Fruit fly (Drosophila melanogaster): ENCODE data around the gene CG32655.
A peak's percentile ranks its signal among the peaks of the same experiment; 100 is the strongest.

Gene CG32655

DNA sequence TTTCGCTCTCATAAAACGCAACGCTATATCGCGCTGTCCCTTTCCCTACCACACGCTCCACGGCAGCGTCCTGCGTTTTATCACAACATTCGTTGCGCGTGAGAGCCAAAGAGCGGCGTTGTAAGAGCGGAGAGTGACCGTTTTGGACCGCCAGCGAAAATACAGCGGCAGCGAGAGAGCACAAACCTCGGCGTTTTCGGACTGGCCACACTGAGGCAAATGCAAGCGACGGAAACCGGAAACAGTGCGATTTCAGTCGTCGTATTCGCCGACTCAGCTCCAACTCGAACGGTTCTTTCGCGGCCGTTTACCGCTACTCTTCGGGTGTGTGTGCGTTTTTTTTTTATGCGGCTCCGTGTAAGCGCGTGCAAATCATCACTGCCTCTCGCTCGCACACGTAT lies 32.1 kb downstream of the CG32655 start (continued):
- TF ChIP-seq CrebB (tag; optimal IDR thresholded peaks at IDR 0.05) (peak; percentile 72), rib (GFP tag; IDR thresholded peaks at IDR 0.05) (peak; percentile 88), grau (tag; optimal IDR thresholded peaks at IDR 0.05) (peak; percentile 36), Hr3 (GFP tag; optimal IDR thresholded peaks at IDR 0.05) (peak; percentile 8), CG3838 (GFP tag; optimal IDR thresholded peaks at IDR 0.05) (no peak), vnd (GFP tag; IDR thresholded peaks at IDR 0.05; ENCODE audit: partially characterized antibody) (no peak), Doc3 (GFP tag; IDR thresholded peaks at IDR 0.05; ENCODE audit: partially characterized antibody) (no peak; the same call in 2 of the 3 replicates), pum (GFP tag; optimal IDR thresholded peaks at IDR 0.05) (peak; percentile 35), CG2199 (GFP tag; IDR thresholded peaks at IDR 0.05) (peak; percentile 78; the same call in 2 of the 3 replicates), CG14667 (GFP tag; IDR thresholded peaks at IDR 0.05) (no peak; the same call in 1 of the 2 replicates), Mrtf (GFP tag; IDR thresholded peaks at IDR 0.05) (0 out of 3 replicates have a peak, but pooled peaks have one; percentile 28), CG10959 (GFP tag; IDR thresholded peaks at IDR 0.05) (0 out of 2 replicates have a peak, but pooled peaks have one; percentile 50), CG6683 (GFP tag; optimal IDR thresholded peaks at IDR 0.05) (peak; percentile 61), D19B (GFP tag; optimal IDR thresholded peaks at IDR 0.05) (peak; percentile 24), grn (GFP tag; optimal IDR thresholded peaks at IDR 0.05) (peak; percentile 24), BEAF-32 (GFP tag; optimal IDR thresholded peaks at IDR 0.05) (peak; percentile 11), CG13894 (tag; optimal IDR thresholded peaks at IDR 0.05) (peak; percentile 75), row (GFP tag; IDR thresholded peaks at IDR 0.05) (peak; percentile 20; the same call in 1 of the 3 replicates), Dip2 (GFP tag; IDR thresholded peaks at IDR 0.05) (no peak), CG4707 (GFP tag; optimal IDR thresholded peaks at IDR 0.05) (peak; percentile 28), CG32532 (GFP tag; IDR thresholded peaks at IDR 0.05) (peak; percentile 77; the same call in 1 of the 2 replicates), run (tag; optimal IDR thresholded peaks at IDR 0.05) (peak; percentile 46), CG2678 (tag; optimal IDR thresholded peaks at IDR 0.05) (peak; percentile 56), BtbVII (GFP tag; optimal IDR thresholded peaks at IDR 0.05) (peak; percentile 86), CG4424 (GFP tag; optimal IDR thresholded peaks at IDR 0.05) (peak; percentile 66), CG30431 (GFP tag; optimal IDR thresholded peaks at IDR 0.05) (no peak), CG18619 (GFP tag; optimal IDR thresholded peaks at IDR 0.05) (peak; percentile 70), fd96Cb (tag; optimal IDR thresholded peaks at IDR 0.05) (peak; percentile 8), pb (GFP tag; optimal IDR thresholded peaks at IDR 0.05) (peak; percentile 85), sima (GFP tag; optimal IDR thresholded peaks at IDR 0.05) (no peak), tap (tag; optimal IDR thresholded peaks at IDR 0.05) (no peak), CG11398 (GFP tag; optimal IDR thresholded peaks at IDR 0.05) (peak; percentile 77), CG12769 (tag; optimal IDR thresholded peaks at IDR 0.05) (peak; percentile 48), CG13287 (GFP tag; IDR thresholded peaks at IDR 0.05; ENCODE audit: partially characterized antibody) (peak; percentile 60; the same call in 1 of the 2 replicates), cwo (GFP tag; optimal IDR thresholded peaks at IDR 0.05) (peak; percentile 29), fd102C (GFP tag; optimal IDR thresholded peaks at IDR 0.05) (peak; percentile 68), Dad (GFP tag; optimal IDR thresholded peaks at IDR 0.05) (peak; percentile 50), amos (GFP tag; IDR thresholded peaks at IDR 0.05; ENCODE audit: partially characterized antibody) (peak; percentile 36; the same call in 1 of the 2 replicates), CG6654 (GFP tag; optimal IDR thresholded peaks at IDR 0.05) (peak; percentile 41), exex (tag; optimal IDR thresholded peaks at IDR 0.05) (no peak), CG11093 (GFP tag; IDR thresholded peaks at IDR 0.05) (no peak), seq (GFP tag; IDR thresholded peaks at IDR 0.05) (0 out of 2 replicates have a peak, but pooled peaks have one; percentile 55), sd (tag; optimal IDR thresholded peaks at IDR 0.05) (peak; percentile 3), NfI (GFP tag; optimal IDR thresholded peaks at IDR 0.05) (peak; percentile 78), CG13775 (GFP tag; optimal IDR thresholded peaks at IDR 0.05) (peak; percentile 69), Xbp1 (GFP tag; optimal IDR thresholded peaks at IDR 0.05) (peak; percentile 39), jing (GFP tag; optimal IDR thresholded peaks at IDR 0.05) (no peak), tna (GFP tag; IDR thresholded peaks at IDR 0.05; ENCODE audit: partially characterized antibody) (no peak), br (optimal IDR thresholded peaks at IDR 0.05) (no peak), Nf-YB (GFP tag; optimal IDR thresholded peaks at IDR 0.05) (peak; percentile 57)

Data from whole organism, embryonic.